Fruit fly (Drosophila melanogaster): Measurements from ENCODE around the gene CG7342.

DNA sequence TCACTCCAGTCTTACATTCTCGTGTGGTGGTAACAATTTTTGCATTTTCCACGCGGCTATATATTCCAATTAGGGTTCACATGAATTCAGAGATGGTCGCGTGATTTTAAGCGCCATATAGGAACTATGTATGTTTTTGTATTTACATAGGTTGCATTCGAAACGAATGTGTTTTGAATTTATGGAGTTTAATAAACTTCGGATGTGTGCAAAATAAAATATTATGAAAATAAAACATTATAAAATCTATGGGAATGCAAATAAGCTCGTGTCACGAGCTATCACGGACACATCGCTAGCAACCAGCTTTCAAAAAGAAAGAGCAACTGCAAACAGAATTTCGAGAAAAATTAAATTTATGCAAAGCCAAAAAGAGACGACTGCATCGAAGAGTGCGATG lies 19.9 kb upstream of the CG7342 start:
- TF ChIP-seq CG8478 (optimal IDR thresholded peaks at IDR 0.05): no peak
- no peak for TF ChIP-seq CTCF (optimal IDR thresholded peaks at IDR 0.05)
